Worm (Caenorhabditis elegans) whole organism, L1 larva: ENCODE data around the gene gsp-2.

Experiments
- C04F5.9 ChIP-seq: sonication (generic microtip); optimal IDR thresholded peaks from 2 replicates; lab custom pipeline; 2016; ENCODE audit warnings: missing genetic modification characterization, missing compliant biosample characterization
- C34B4.2 ChIP-seq: sonication (generic microtip); optimal IDR thresholded peaks from 2 replicates; lab custom pipeline; 2017; ENCODE audit warnings: mild to moderate bottlenecking, missing genetic modification characterization, missing compliant biosample characterization
- aha-1 ChIP-seq: fragments of 150-350 bp; optimal IDR thresholded peaks from 2 replicates; lab custom pipeline; 2014; ENCODE audit warnings: missing biosample characterization, missing genetic modification characterization
- alr-1 ChIP-seq: fragments of 200-800 bp; sonication (Bioruptor generic); optimal IDR thresholded peaks from 2 replicates; lab custom pipeline; 2018; ENCODE audit warnings: borderline replicate concordance, mild to moderate bottlenecking, missing genetic modification characterization, missing compliant biosample characterization
- aly-2 ChIP-seq: fragments of 150-350 bp; optimal IDR thresholded peaks from 2 replicates; lab custom pipeline; 2014; ENCODE audit warnings: missing biosample characterization, missing genetic modification characterization
- ceh-63 ChIP-seq: fragments of 200-800 bp; sonication (Bioruptor generic); optimal IDR thresholded peaks from 2 replicates; lab custom pipeline; 2018; ENCODE audit warnings: mild to moderate bottlenecking, missing genetic modification characterization, missing compliant biosample characterization
- ceh-8 ChIP-seq: fragments of 200-800 bp; sonication (Bioruptor generic); optimal IDR thresholded peaks from 2 replicates; lab custom pipeline; 2018; ENCODE audit warnings: mild to moderate bottlenecking, missing genetic modification characterization, moderate library complexity, missing compliant biosample characterization
- ceh-82 ChIP-seq, 3 experiments: fragments of 150-350 bp in 1 of 3; sonication (generic microtip) in 2 of 3; optimal IDR thresholded peaks; 2 replicates each; lab custom pipeline; 2014 to 2017; ENCODE audit warnings: missing biosample characterization in 3 of 3, missing genetic modification characterization in 3 of 3
- ceh-88 ChIP-seq: fragments of 200-800 bp; sonication (Bioruptor generic); IDR thresholded peaks from 2 replicates; pipeline ENCODE4 v1.3.6; 2022; ENCODE audit warnings: missing genetic modification characterization, missing compliant biosample characterization
- ceh-90 ChIP-seq: sonication (generic microtip); optimal IDR thresholded peaks from 2 replicates; lab custom pipeline; 2016; ENCODE audit warnings: missing genetic modification characterization, missing compliant biosample characterization
- dpl-1 ChIP-seq, 3 experiments: fragments of 150-350 bp in 2 of 3; sonication (generic microtip) in 1 of 3; optimal IDR thresholded peaks; 2 replicates each; lab custom pipeline; 2014 to 2017; ENCODE audit warnings: missing biosample characterization in 3 of 3, missing genetic modification characterization in 3 of 3, missing genetic modification reagents in 3 of 3
- dsc-1 ChIP-seq: sonication (generic microtip); optimal IDR thresholded peaks from 2 replicates; lab custom pipeline; 2016; ENCODE audit warnings: mild to moderate bottlenecking, missing genetic modification characterization, missing compliant biosample characterization
- efl-1 ChIP-seq, 4 experiments: fragments of 150-350 bp; optimal IDR thresholded peaks in 3 of 4; peaks in 1 of 4; 1 replicate in 1 of 4; 2 replicates in 3 of 4; lab custom pipeline; 2014; ENCODE audit warnings: missing biosample characterization in 2 of 4, missing genetic modification characterization in 2 of 4, missing genetic modification reagents in 2 of 4
- egl-27 ChIP-seq, 2 experiments: fragments of 150-350 bp in 1 of 2; sonication (generic microtip); optimal IDR thresholded peaks; 3 replicates each; lab custom pipeline; 2017 to 2018; ENCODE audit warnings: missing biosample characterization in 2 of 2, missing genetic modification characterization in 2 of 2, missing genetic modification reagents in 2 of 2
- elt-2 ChIP-seq: sonication (generic microtip); optimal IDR thresholded peaks from 2 replicates; lab custom pipeline; 2016; ENCODE audit warnings: missing genetic modification characterization, mild to moderate bottlenecking, inconsistent platforms, missing compliant biosample characterization, missing genetic modification reagents
- fkh-10 ChIP-seq: sonication (generic microtip); optimal IDR thresholded peaks from 2 replicates; lab custom pipeline; 2017; ENCODE audit warnings: missing biosample characterization, missing genetic modification reagents, missing genetic modification characterization
- fkh-8 ChIP-seq: sonication (generic microtip); optimal IDR thresholded peaks from 2 replicates; lab custom pipeline; 2016; ENCODE audit warnings: mild to moderate bottlenecking, missing genetic modification characterization, missing compliant biosample characterization
- grh-1 ChIP-seq: fragments of 200-800 bp; sonication (Bioruptor generic); IDR thresholded peaks from 2 replicates; pipeline ENCODE4 v1.3.6; 2022; ENCODE audit warnings: missing genetic modification reagents, missing genetic modification characterization, missing compliant biosample characterization
- hlh-17 ChIP-seq: fragments of 200-800 bp; sonication (Bioruptor generic); optimal IDR thresholded peaks from 2 replicates; lab custom pipeline; 2018; ENCODE audit warnings: missing genetic modification characterization, mild to moderate bottlenecking, missing compliant biosample characterization, moderate library complexity, borderline replicate concordance
- hlh-4 ChIP-seq: sonication (generic microtip); optimal IDR thresholded peaks from 2 replicates; lab custom pipeline; 2016; ENCODE audit warnings: mild to moderate bottlenecking, missing genetic modification characterization, missing compliant biosample characterization
- hpl-2 ChIP-seq: fragments of 150-350 bp; optimal IDR thresholded peaks from 2 replicates; lab custom pipeline; 2014; ENCODE audit warnings: missing biosample characterization, missing genetic modification reagents, missing genetic modification characterization
- isw-1 ChIP-seq: fragments of 200-800 bp; sonication (Bioruptor generic); IDR thresholded peaks from 2 replicates; pipeline ENCODE4 v1.3.6; 2022; ENCODE audit warnings: missing genetic modification characterization, missing compliant biosample characterization
- jun-1 ChIP-seq: fragments of 150-350 bp; optimal IDR thresholded peaks from 2 replicates; lab custom pipeline; 2014; ENCODE audit warnings: missing biosample characterization, missing genetic modification reagents, missing genetic modification characterization
- lin-39 ChIP-seq: fragments of 150-350 bp; optimal IDR thresholded peaks from 2 replicates; lab custom pipeline; 2014; ENCODE audit warnings: missing biosample characterization, missing genetic modification reagents, missing genetic modification characterization
- lir-3 ChIP-seq: sonication (generic microtip); optimal IDR thresholded peaks from 2 replicates; lab custom pipeline; 2016; ENCODE audit warnings: mild to moderate bottlenecking, missing genetic modification characterization, moderate library complexity, missing compliant biosample characterization; ENCODE audit not compliant: poor library complexity
- nhr-11 ChIP-seq: fragments of 150-350 bp; optimal IDR thresholded peaks from 2 replicates; lab custom pipeline; 2014; ENCODE audit warnings: missing biosample characterization, missing genetic modification characterization
- nhr-237 ChIP-seq: fragments of 150-350 bp; optimal IDR thresholded peaks from 2 replicates; lab custom pipeline; 2014; ENCODE audit warnings: missing biosample characterization, missing genetic modification characterization
- nhr-28 ChIP-seq: fragments of 150-350 bp; optimal IDR thresholded peaks from 2 replicates; lab custom pipeline; 2014; ENCODE audit warnings: missing biosample characterization, missing genetic modification characterization
- nhr-47 ChIP-seq: sonication (generic microtip); optimal IDR thresholded peaks from 2 replicates; lab custom pipeline; 2016; ENCODE audit warnings: mild to moderate bottlenecking, missing genetic modification characterization, moderate library complexity, missing compliant biosample characterization
- nhr-71 ChIP-seq: sonication (generic microtip); optimal IDR thresholded peaks from 2 replicates; lab custom pipeline; 2016; ENCODE audit warnings: mild to moderate bottlenecking, missing genetic modification characterization, moderate library complexity, missing compliant biosample characterization
- nhr-76 ChIP-seq: sonication (generic microtip); optimal IDR thresholded peaks from 2 replicates; lab custom pipeline; 2017; ENCODE audit warnings: missing biosample characterization, missing genetic modification characterization
- nhr-90 ChIP-seq: sonication (generic microtip); optimal IDR thresholded peaks from 2 replicates; lab custom pipeline; 2016; ENCODE audit warnings: mild to moderate bottlenecking, missing genetic modification characterization, missing compliant biosample characterization; ENCODE audit not compliant: poor library complexity
- pqm-1 ChIP-seq: sonication (generic microtip); optimal IDR thresholded peaks from 3 replicates; lab custom pipeline; 2017; ENCODE audit warnings: missing biosample characterization, missing genetic modification characterization
- rnt-1 ChIP-seq: sonication (generic microtip); optimal IDR thresholded peaks from 2 replicates; lab custom pipeline; 2016; ENCODE audit warnings: mild to moderate bottlenecking, missing genetic modification characterization, moderate library complexity, missing compliant biosample characterization
- skn-1 ChIP-seq: fragments of 150-350 bp; optimal IDR thresholded peaks from 2 replicates; lab custom pipeline; 2014; ENCODE audit warnings: missing biosample characterization, missing genetic modification characterization
- snpc-4 ChIP-seq: fragments of 150-350 bp; optimal IDR thresholded peaks from 2 replicates; lab custom pipeline; 2014; ENCODE audit warnings: missing biosample characterization, missing genetic modification characterization
- sox-4 ChIP-seq: sonication (generic microtip); optimal IDR thresholded peaks from 2 replicates; lab custom pipeline; 2016; ENCODE audit warnings: missing genetic modification characterization, missing compliant biosample characterization
- sup-37 ChIP-seq: fragments of 200-800 bp; sonication (Bioruptor generic); optimal IDR thresholded peaks from 2 replicates; lab custom pipeline; 2018; ENCODE audit warnings: mild to moderate bottlenecking, missing genetic modification characterization, missing compliant biosample characterization
- swsn-7 ChIP-seq: sonication (generic microtip); optimal IDR thresholded peaks from 2 replicates; lab custom pipeline; 2016; ENCODE audit warnings: missing genetic modification characterization, missing compliant biosample characterization
- tbx-2 ChIP-seq: sonication (generic microtip); optimal IDR thresholded peaks from 2 replicates; lab custom pipeline; 2016; ENCODE audit warnings: missing genetic modification characterization, missing compliant biosample characterization
- tlp-1 ChIP-seq: fragments of 150-350 bp; optimal IDR thresholded peaks from 2 replicates; lab custom pipeline; 2014; ENCODE audit warnings: missing biosample characterization, missing genetic modification characterization
- unc-30 ChIP-seq: sonication (generic microtip); optimal IDR thresholded peaks from 2 replicates; lab custom pipeline; 2017; ENCODE audit warnings: missing biosample characterization, missing genetic modification characterization
- unc-98 ChIP-seq: fragments of 200-800 bp; sonication (Bioruptor generic); IDR thresholded peaks from 2 replicates; pipeline ENCODE4 v1.3.6; 2022; ENCODE audit warnings: missing genetic modification characterization, missing compliant biosample characterization
- vab-15 ChIP-seq: sonication (generic microtip); optimal IDR thresholded peaks from 2 replicates; lab custom pipeline; 2017; ENCODE audit warnings: missing genotype, mild to moderate bottlenecking, missing genetic modification characterization, missing compliant biosample characterization
- xbp-1 ChIP-seq: sonication (generic microtip); optimal IDR thresholded peaks from 2 replicates; lab custom pipeline; 2016; ENCODE audit warnings: missing genetic modification characterization, missing compliant biosample characterization
- zip-4 ChIP-seq: fragments of 200-800 bp; sonication (Bioruptor generic); optimal IDR thresholded peaks from 2 replicates; lab custom pipeline; 2018; ENCODE audit warnings: mild to moderate bottlenecking, missing genetic modification characterization, moderate library complexity, missing compliant biosample characterization

The gsp-2 gene

ce11 chrIII:7376143-7376802 lies 39.9 kb downstream of the gsp-2 start (continued):
- TF ChIP-seq ceh-82 (tag; optimal IDR thresholded peaks at IDR 0.05; lab: Kevin White, UChicago) (peak in 1 of 3 experiments; percentile 19), elt-2 (tag; lab: Kevin White, UChicago) (no peak), unc-98 (GFP tag; lab: Robert Waterston, UW) (no peak), skn-1 (tag; lab: Kevin White, UChicago) (peak; percentile 46), nhr-237 (tag; lab: Kevin White, UChicago) (peak; percentile 13), nhr-76 (no peak), hlh-4 (no peak), nhr-90 (peak; percentile 90), nhr-47 (tag; lab: Kevin White, UChicago) (peak; percentile 79), nhr-28 (tag; lab: Kevin White, UChicago) (no peak), swsn-7 (tag; lab: Kevin White, UChicago) (peak; percentile 68), C04F5.9 (peak; percentile 4), xbp-1 (peak; percentile 87), vab-15 (peak; percentile 33), tlp-1 (no peak), jun-1 (tag; lab: Kevin White, UChicago) (peak; percentile 58), ceh-63 (GFP tag; lab: Kevin White, UChicago) (no peak), pqm-1 (tag; lab: Kevin White, UChicago) (no peak), rnt-1 (tag; lab: Kevin White, UChicago) (no peak), aly-2 (tag; lab: Kevin White, UChicago) (peak; percentile 27), ceh-90 (no peak), nhr-71 (tag; lab: Kevin White, UChicago) (peak; percentile 93), unc-30 (no peak), egl-27 (tag; optimal IDR thresholded peaks at IDR 0.05; lab: Kevin White, UChicago) (peak in 1 of 2 experiments; percentile 17), fkh-10 (no peak), nhr-11 (tag; lab: Kevin White, UChicago) (no peak), ceh-8 (peak; percentile 18), sup-37 (GFP tag; lab: Kevin White, UChicago) (no peak), lin-39 (tag; lab: Kevin White, UChicago) (no peak), dsc-1 (tag; lab: Kevin White, UChicago) (peak; percentile 14), zip-4 (GFP tag; lab: Kevin White, UChicago) (no peak), grh-1 (peak; percentile 89), efl-1 (optimal IDR thresholded peaks at IDR 0.05; lab: Kevin White, UChicago) (peak; percentile 10 to 50), efl-1 (GFP tag; optimal IDR thresholded peaks at IDR 0.05 in 1 of 2; lab: Kevin White, UChicago) (peak; percentile 26 to 93), dpl-1 (GFP tag; optimal IDR thresholded peaks at IDR 0.05; lab: Kevin White, UChicago) (peak; percentile 41 to 57 (median 42)), alr-1 (no peak), C34B4.2 (tag; lab: Kevin White, UChicago) (no peak), tbx-2 (peak; percentile 79), sox-4 (tag; lab: Kevin White, UChicago) (no peak), isw-1 (GFP tag; lab: Robert Waterston, UW) (no peak), snpc-4 (no peak), hlh-17 (GFP tag; lab: Kevin White, UChicago) (no peak), ceh-88 (GFP tag; lab: Robert Waterston, UW) (no peak)

ce11 chrIII:7378522-7378921 lies 42.1 kb downstream of the gsp-2 start:
- TF ChIP-seq dsc-1 (tag; lab: Kevin White, UChicago) (no peak), unc-98 (GFP tag; lab: Robert Waterston, UW) (no peak), aha-1 (tag; lab: Kevin White, UChicago) (no peak), lir-3 (tag; lab: Kevin White, UChicago) (no peak), C34B4.2 (tag; lab: Kevin White, UChicago) (no peak), fkh-8 (tag; lab: Kevin White, UChicago) (no peak), nhr-11 (tag; lab: Kevin White, UChicago) (no peak), hpl-2 (GFP tag; lab: Kevin White, UChicago) (no peak), ceh-88 (GFP tag; lab: Robert Waterston, UW) (no peak)
